Worm (Caenorhabditis elegans) whole organism, L4 larva: Measurements from ENCODE around the gene twk-22.
A peak's percentile ranks its signal among the peaks of the same experiment; 100 is the strongest.

Experiments used
- F44E2.7 ChIP-seq: fragments of 200-800 bp; sonication (Bioruptor generic); IDR thresholded peaks from 2 replicates; pipeline ENCODE4 v2.1.2; 2022; ENCODE audit warnings: missing genetic modification characterization, missing compliant biosample characterization
- T20F7.1 ChIP-seq: fragments of 200-800 bp; sonication (Bioruptor generic); optimal IDR thresholded peaks from 2 replicates; lab custom pipeline; 2018; ENCODE audit warnings: mild to moderate bottlenecking, missing genetic modification characterization, missing compliant biosample characterization
- Y48G9A.11 ChIP-seq: fragments of 200-800 bp; sonication (Bioruptor generic); IDR thresholded peaks from 2 replicates; pipeline ENCODE4 v1.3.6; 2022; ENCODE audit warnings: missing genetic modification reagents, missing genetic modification characterization, missing compliant biosample characterization
- Y75B8A.6 ChIP-seq: fragments of 200-800 bp; sonication (Bioruptor generic); IDR thresholded peaks from 2 replicates; pipeline ENCODE4 v1.3.6; 2022; ENCODE audit warnings: missing genetic modification reagents, missing genetic modification characterization, missing compliant biosample characterization
- ZK337.2 ChIP-seq: fragments of 200-800 bp; sonication (Bioruptor generic); IDR thresholded peaks from 2 replicates; pipeline ENCODE4 v1.3.6; 2022; ENCODE audit warnings: missing genetic modification reagents, missing genetic modification characterization, missing compliant biosample characterization
- aha-1 ChIP-seq: fragments of 150-350 bp; peaks from one replicate; lab custom pipeline; 2014; ENCODE audit warnings: missing biosample characterization, missing genetic modification characterization
- attf-4 ChIP-seq: sonication (generic microtip); optimal IDR thresholded peaks from 3 replicates; lab custom pipeline; 2017; ENCODE audit warnings: missing biosample characterization, missing genetic modification characterization
- ceh-20 ChIP-seq: fragments of 200-800 bp; sonication (Bioruptor generic); IDR thresholded peaks from 2 replicates; pipeline ENCODE4 v1.3.6; 2022; ENCODE audit warnings: missing genetic modification reagents, missing genetic modification characterization, missing compliant biosample characterization
- ceh-44 ChIP-seq: fragments of 200-800 bp; sonication (Bioruptor generic); IDR thresholded peaks from 2 replicates; pipeline ENCODE4 v1.3.6; 2022; ENCODE audit warnings: missing genetic modification reagents, missing genetic modification characterization, missing compliant biosample characterization
- ceh-62 ChIP-seq: sonication (generic microtip); optimal IDR thresholded peaks from 2 replicates; lab custom pipeline; 2017; ENCODE audit warnings: missing biosample characterization, missing genetic modification characterization
- ceh-82 ChIP-seq: sonication (generic microtip); optimal IDR thresholded peaks from 2 replicates; lab custom pipeline; 2017; ENCODE audit warnings: missing biosample characterization, missing genetic modification characterization
- ctbp-1 ChIP-seq: fragments of 200-800 bp; sonication (Bioruptor generic); IDR thresholded peaks from 2 replicates; pipeline ENCODE4 v1.3.6; 2022; ENCODE audit warnings: missing genetic modification reagents, missing genetic modification characterization, missing compliant biosample characterization
- daf-12 ChIP-seq: fragments of 150-350 bp; optimal IDR thresholded peaks from 2 replicates; lab custom pipeline; 2014; ENCODE audit warnings: missing biosample characterization, missing genetic modification reagents, missing genetic modification characterization
- daf-16 ChIP-seq, 3 experiments: sonication (generic microtip); optimal IDR thresholded peaks; 2 replicates each; lab custom pipeline; 2016 to 2017; ENCODE audit warnings: missing genetic modification characterization in 3 of 3, missing genetic modification reagents in 3 of 3, mild to moderate bottlenecking in 2 of 3, missing compliant biosample characterization in 2 of 3, missing biosample characterization in 1 of 3, moderate library complexity in 1 of 3
- dmd-6 ChIP-seq: fragments of 200-800 bp; sonication (Bioruptor generic); IDR thresholded peaks from 2 replicates; pipeline ENCODE4 v1.3.6; 2022; ENCODE audit warnings: missing genetic modification reagents, missing genetic modification characterization, missing compliant biosample characterization
- dpl-1 ChIP-seq: fragments of 150-350 bp; optimal IDR thresholded peaks from 2 replicates; lab custom pipeline; 2014; ENCODE audit warnings: missing biosample characterization, missing genetic modification reagents, missing genetic modification characterization
- duxl-1 ChIP-seq: sonication (generic microtip); optimal IDR thresholded peaks from 2 replicates; lab custom pipeline; 2016; ENCODE audit warnings: mild to moderate bottlenecking, missing genetic modification characterization, moderate library complexity, missing compliant biosample characterization; ENCODE audit not compliant: poor library complexity
- dve-1 ChIP-seq: sonication (generic microtip); optimal IDR thresholded peaks from 2 replicates; lab custom pipeline; 2017; ENCODE audit warnings: antibody characterized with exemption, mild to moderate bottlenecking, missing genetic modification characterization, missing compliant biosample characterization; ENCODE audit not compliant: insufficient read depth
- hlh-11 ChIP-seq: fragments of 200-800 bp; sonication (Bioruptor generic); optimal IDR thresholded peaks from 2 replicates; lab custom pipeline; 2018; ENCODE audit warnings: mild to moderate bottlenecking, missing genetic modification characterization, missing compliant biosample characterization
- hlh-30 ChIP-seq: sonication (generic microtip); optimal IDR thresholded peaks from 2 replicates; lab custom pipeline; 2017; ENCODE audit warnings: antibody characterized with exemption, mild to moderate bottlenecking, missing genetic modification characterization, missing compliant biosample characterization; ENCODE audit not compliant: insufficient read depth
- hmg-1.1 ChIP-seq: fragments of 200-800 bp; sonication (Bioruptor generic); IDR thresholded peaks from 2 replicates; pipeline ENCODE4 v1.3.6; 2022; ENCODE audit warnings: missing genetic modification reagents, missing genetic modification characterization, missing compliant biosample characterization
- lim-7 ChIP-seq: fragments of 200-800 bp; sonication (Bioruptor generic); IDR thresholded peaks from 2 replicates; pipeline ENCODE4 v1.3.6; 2022; ENCODE audit warnings: missing genetic modification characterization, missing compliant biosample characterization
- lin-1 ChIP-seq: fragments of 200-800 bp; sonication (Bioruptor generic); IDR thresholded peaks from 2 replicates; pipeline ENCODE4 v1.3.6; 2022; ENCODE audit warnings: missing genetic modification reagents, missing genetic modification characterization, missing compliant biosample characterization
- lin-13 ChIP-seq: fragments of 150-350 bp; optimal IDR thresholded peaks from 2 replicates; lab custom pipeline; 2014; ENCODE audit warnings: missing biosample characterization, missing genetic modification reagents, missing genetic modification characterization
- lin-39 ChIP-seq: fragments of 150-350 bp; optimal IDR thresholded peaks from 2 replicates; lab custom pipeline; 2014; ENCODE audit warnings: missing biosample characterization, missing genetic modification reagents, missing genetic modification characterization
- lsy-2 ChIP-seq, 2 experiments: fragments of 150-350 bp in 1 of 2; sonication (generic microtip) in 1 of 2; optimal IDR thresholded peaks; 2 replicates each; lab custom pipeline; 2014 to 2017; ENCODE audit warnings: missing biosample characterization in 2 of 2, missing genetic modification characterization in 2 of 2
- mdl-1 ChIP-seq, 2 experiments: fragments of 150-350 bp in 1 of 2; sonication (generic microtip) in 1 of 2; optimal IDR thresholded peaks; 2 replicates each; lab custom pipeline; 2014 to 2017; ENCODE audit warnings: missing biosample characterization in 2 of 2, missing genetic modification characterization in 2 of 2
- mep-1 ChIP-seq: fragments of 150-350 bp; sonication (generic microtip); optimal IDR thresholded peaks from 3 replicates; lab custom pipeline; 2014; ENCODE audit warnings: missing biosample characterization, missing genetic modification characterization
- mes-2 ChIP-seq: sonication (generic microtip); optimal IDR thresholded peaks from 2 replicates; lab custom pipeline; 2016; ENCODE audit warnings: missing genotype, mild to moderate bottlenecking, missing genetic modification characterization, missing compliant biosample characterization; ENCODE audit not compliant: poor library complexity, severe bottlenecking
- mxl-3 ChIP-seq: fragments of 200-800 bp; sonication (Bioruptor generic); optimal IDR thresholded peaks from 2 replicates; lab custom pipeline; 2018; ENCODE audit warnings: mild to moderate bottlenecking, missing genetic modification characterization, missing compliant biosample characterization
- nhr-10 ChIP-seq: fragments of 150-350 bp; optimal IDR thresholded peaks from 2 replicates; lab custom pipeline; 2014; ENCODE audit warnings: missing biosample characterization, missing genetic modification characterization
- nhr-102 ChIP-seq: sonication (generic microtip); optimal IDR thresholded peaks from 2 replicates; lab custom pipeline; 2016; ENCODE audit warnings: mild to moderate bottlenecking, missing genetic modification characterization, moderate library complexity, missing compliant biosample characterization
- nhr-237 ChIP-seq: sonication (generic microtip); optimal IDR thresholded peaks from 2 replicates; lab custom pipeline; 2017; ENCODE audit warnings: missing biosample characterization, missing genetic modification characterization
- nhr-25 ChIP-seq: sonication (generic microtip); optimal IDR thresholded peaks from 2 replicates; lab custom pipeline; 2017; ENCODE audit warnings: missing genetic modification characterization, mild to moderate bottlenecking, missing compliant biosample characterization, antibody characterized with exemption, moderate library complexity, borderline replicate concordance; ENCODE audit not compliant: insufficient read depth
- nhr-41 ChIP-seq: fragments of 200-800 bp; sonication (Bioruptor generic); IDR thresholded peaks from 2 replicates; pipeline ENCODE4 v1.3.6; 2022; ENCODE audit warnings: missing genetic modification reagents, missing genetic modification characterization, missing compliant biosample characterization
- nhr-48 ChIP-seq: sonication (generic microtip); optimal IDR thresholded peaks from 2 replicates; lab custom pipeline; 2016; ENCODE audit warnings: mild to moderate bottlenecking, missing genetic modification characterization, missing compliant biosample characterization
- nhr-77 ChIP-seq: fragments of 150-350 bp; optimal IDR thresholded peaks from 2 replicates; lab custom pipeline; 2014; ENCODE audit warnings: missing biosample characterization, missing genetic modification characterization
- pha-4 ChIP-seq, 2 experiments: fragments of 150-350 bp in 1 of 2; fragments of 200-800 bp in 1 of 2; sonication (Bioruptor generic) in 1 of 2; IDR thresholded peaks in 1 of 2; optimal IDR thresholded peaks in 1 of 2; 2 replicates each; pipeline versions ENCODE4 v1.3.6 to Lab custom; 2014 to 2022; ENCODE audit warnings: missing genetic modification characterization in 2 of 2, missing genetic modification reagents in 2 of 2, missing biosample characterization in 1 of 2, missing compliant biosample characterization in 1 of 2
- php-3 ChIP-seq: fragments of 200-800 bp; sonication (Bioruptor generic); IDR thresholded peaks from 2 replicates; pipeline ENCODE4 v1.3.6; 2022; ENCODE audit warnings: missing genetic modification reagents, missing genetic modification characterization, missing compliant biosample characterization
- pqm-1 ChIP-seq: sonication (generic microtip); optimal IDR thresholded peaks from 2 replicates; lab custom pipeline; 2017; ENCODE audit warnings: missing biosample characterization, missing genetic modification characterization
- rbr-2 ChIP-seq: sonication (generic microtip); optimal IDR thresholded peaks from 2 replicates; lab custom pipeline; 2016; ENCODE audit warnings: missing genotype, missing genetic modification characterization, missing compliant biosample characterization
- set-16 ChIP-seq: fragments of 200-800 bp; sonication (Bioruptor generic); IDR thresholded peaks from 2 replicates; pipeline ENCODE4 v1.3.6; 2022; ENCODE audit warnings: missing genetic modification reagents, missing genetic modification characterization, missing compliant biosample characterization
- unc-130 ChIP-seq: sonication (generic microtip); optimal IDR thresholded peaks from 2 replicates; lab custom pipeline; 2016; ENCODE audit warnings: missing genetic modification reagents, missing genetic modification characterization, missing compliant biosample characterization
- zag-1 ChIP-seq: fragments of 150-350 bp; optimal IDR thresholded peaks from 2 replicates; lab custom pipeline; 2014; ENCODE audit warnings: missing biosample characterization, missing genetic modification characterization
- zfp-3 ChIP-seq: fragments of 200-800 bp; sonication (Bioruptor generic); conservative IDR thresholded peaks from 2 replicates; pipeline ENCODE4 v1.3.6; 2022; ENCODE audit warnings: missing genetic modification reagents, missing genetic modification characterization, missing compliant biosample characterization
- zip-2 ChIP-seq: fragments of 150-350 bp; optimal IDR thresholded peaks from 2 replicates; lab custom pipeline; 2014; ENCODE audit warnings: missing biosample characterization, missing genetic modification characterization

The twk-22 gene

ce11 chrX:16346212-16346883, 40.1 kb downstream of the twk-22 start (continued):
- TF ChIP-seq hlh-11 (peak; percentile 83), zfp-3 (GFP tag; lab: Robert Waterston, UW) (no peak), rbr-2 (tag; lab: Kevin White, UChicago) (no peak), attf-4 (tag; lab: Kevin White, UChicago) (no peak), aha-1 (peak; percentile 73), zag-1 (tag; lab: Kevin White, UChicago) (no peak), pha-4 (GFP tag; IDR thresholded peaks at IDR 0.05; lab: Robert Waterston, UW) (no peak; the same call in 1 of the 2 replicates), pha-4 (tag; optimal IDR thresholded peaks at IDR 0.05; lab: Kevin White, UChicago) (no peak), dpl-1 (GFP tag; lab: Kevin White, UChicago) (no peak), T20F7.1 (GFP tag; lab: Kevin White, UChicago) (peak; percentile 23), ceh-20 (GFP tag; lab: Robert Waterston, UW) (no peak), nhr-237 (tag; lab: Kevin White, UChicago) (no peak), duxl-1 (no peak), daf-16 (GFP tag; optimal IDR thresholded peaks at IDR 0.05; lab: Kevin White, UChicago) (peak in 1 of 2 experiments; percentile 22), daf-16 (tag; optimal IDR thresholded peaks at IDR 0.05; lab: Kevin White, UChicago) (peak; percentile 90), nhr-10 (tag; lab: Kevin White, UChicago) (no peak), nhr-25 (tag; lab: Kevin White, UChicago) (no peak), lin-13 (GFP tag; lab: Kevin White, UChicago) (no peak), unc-130 (no peak), daf-12 (tag; lab: Kevin White, UChicago) (no peak), ctbp-1 (GFP tag; lab: Robert Waterston, UW) (no peak), dmd-6 (peak; percentile 87), lim-7 (GFP tag; lab: Robert Waterston, UW) (no peak), Y75B8A.6 (GFP tag; lab: Robert Waterston, UW) (no peak), lin-39 (tag; lab: Kevin White, UChicago) (no peak), nhr-41 (GFP tag; lab: Robert Waterston, UW) (no peak)

ce11 chrX:16349019-16349418, 42.8 kb downstream of the twk-22 start:
- peak; percentile 59 for TF ChIP-seq hlh-30 (tag; lab: Kevin White, UChicago)
- 0 out of 2 replicates have a peak, but pooled peaks have one; percentile 52 for TF ChIP-seq lin-1 (GFP tag; lab: Robert Waterston, UW)
- peak; percentile 81 for TF ChIP-seq pqm-1 (tag; lab: Kevin White, UChicago)
- no peak for TF ChIP-seq ceh-44 (GFP tag; lab: Robert Waterston, UW)
- peak; percentile 96 for TF ChIP-seq dve-1
- peak; percentile 70 for TF ChIP-seq mes-2 (tag; lab: Kevin White, UChicago)
- peak in 1 of 2 experiments; percentile 52 for TF ChIP-seq lsy-2 (tag; optimal IDR thresholded peaks at IDR 0.05; lab: Kevin White, UChicago)
- TF ChIP-seq hmg-1.1 (GFP tag; lab: Robert Waterston, UW) = peak; percentile 34; the same call in 1 of the 2 replicates
- TF ChIP-seq ceh-82 (tag; lab: Kevin White, UChicago) = no peak
- peak; percentile 90 for TF ChIP-seq nhr-48 (tag; lab: Kevin White, UChicago)
- TF ChIP-seq lin-13 (GFP tag; lab: Kevin White, UChicago) = no peak
- TF ChIP-seq hlh-11 = peak; percentile 95
- TF ChIP-seq mep-1 (tag; lab: Kevin White, UChicago) = peak; percentile 54
- TF ChIP-seq dmd-6 = peak; percentile 87
- TF ChIP-seq nhr-10 (tag; lab: Kevin White, UChicago) = peak; percentile 21
- TF ChIP-seq Y48G9A.11 (GFP tag; lab: Robert Waterston, UW) = no peak
- TF ChIP-seq mdl-1 (tag; optimal IDR thresholded peaks at IDR 0.05; lab: Kevin White, UChicago) = peak in 1 of 2 experiments; percentile 60
- TF ChIP-seq pha-4 (GFP tag; IDR thresholded peaks at IDR 0.05; lab: Robert Waterston, UW) = peak; percentile 32; the same call in 1 of the 2 replicates
- no peak for TF ChIP-seq pha-4 (tag; optimal IDR thresholded peaks at IDR 0.05; lab: Kevin White, UChicago)
- no peak for TF ChIP-seq ZK337.2 (GFP tag; lab: Robert Waterston, UW)
- TF ChIP-seq php-3 (GFP tag; lab: Robert Waterston, UW) = peak; percentile 75
- no peak for TF ChIP-seq zip-2
- TF ChIP-seq mxl-3 (GFP tag; lab: Kevin White, UChicago) = peak; percentile 78
- TF ChIP-seq F44E2.7 (GFP tag; lab: Robert Waterston, UW) = no peak
- TF ChIP-seq nhr-102 = peak; percentile 51
- TF ChIP-seq set-16 (GFP tag; lab: Robert Waterston, UW) = no peak
- TF ChIP-seq ceh-62 = no peak
- peak; percentile 90 for TF ChIP-seq nhr-77
- TF ChIP-seq T20F7.1 (GFP tag; lab: Kevin White, UChicago) = peak; percentile 37
